Worm (Caenorhabditis elegans) whole organism, mixed stage, embryonic: ENCODE measurements around the gene dmsr-8.

ENCODE experiments used
- ces-1 ChIP-seq: fragments of 150-350 bp; optimal IDR thresholded peaks from 2 replicates; lab custom pipeline; 2014; ENCODE audit warnings: missing biosample characterization, missing genetic modification reagents, missing genetic modification characterization
- lin-32 ChIP-seq: fragments of 200-800 bp; sonication (Bioruptor generic); optimal IDR thresholded peaks from 2 replicates; lab custom pipeline; 2018; ENCODE audit warnings: mild to moderate bottlenecking, missing genetic modification characterization, missing compliant biosample characterization
- mab-5 ChIP-seq: fragments of 150-350 bp; optimal IDR thresholded peaks from 2 replicates; lab custom pipeline; 2014; ENCODE audit warnings: missing biosample characterization, missing genetic modification characterization
- nhr-12 ChIP-seq: fragments of 150-350 bp; optimal IDR thresholded peaks from 2 replicates; lab custom pipeline; 2014; ENCODE audit warnings: missing biosample characterization, missing genetic modification characterization
- nhr-76 ChIP-seq: sonication (generic microtip); optimal IDR thresholded peaks from 2 replicates; lab custom pipeline; 2017; ENCODE audit warnings: missing biosample characterization, missing genetic modification characterization
- pha-4 ChIP-seq: fragments of 150-350 bp; optimal IDR thresholded peaks from 2 replicates; lab custom pipeline; 2018; ENCODE audit warnings: missing biosample characterization, missing genetic modification reagents, missing genetic modification characterization
- unc-120 ChIP-seq: sonication (generic microtip); optimal IDR thresholded peaks from 2 replicates; lab custom pipeline; 2017; ENCODE audit warnings: missing genetic modification characterization, missing compliant biosample characterization; ENCODE audit not compliant: poor library complexity, severe bottlenecking

DNA sequence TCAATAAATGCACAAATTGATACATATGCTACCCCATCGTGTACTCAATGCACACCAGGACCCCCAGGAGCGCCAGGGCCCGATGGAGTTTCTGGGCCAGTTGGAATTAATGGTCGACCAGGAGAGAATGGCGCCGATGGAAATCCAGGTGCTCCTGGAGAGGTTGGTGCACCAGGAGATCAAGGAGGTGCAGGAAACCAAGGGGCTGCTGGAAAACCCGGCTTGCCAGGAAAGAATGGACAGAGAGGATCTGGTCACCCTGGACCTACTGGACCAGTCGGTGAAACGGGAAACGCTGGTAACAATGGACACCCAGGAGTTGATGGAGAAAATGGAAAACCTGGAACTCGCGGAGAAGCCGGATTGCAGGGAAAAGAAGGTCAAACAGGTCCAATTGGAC, 47.5 kb upstream of the dmsr-8 start:
- TF ChIP-seq mab-5 (tag; lab: Kevin White, UChicago) (no peak), nhr-76 (tag; lab: Kevin White, UChicago) (no peak), pha-4 (tag; lab: Kevin White, UChicago) (no peak), nhr-12 (tag; lab: Kevin White, UChicago) (no peak), lin-32 (GFP tag; lab: Kevin White, UChicago) (no peak), unc-120 (tag; lab: Kevin White, UChicago) (no peak), ces-1 (GFP tag; lab: Kevin White, UChicago) (no peak)
